Fruit fly (Drosophila melanogaster) whole organism: ENCODE data around the gene CG9951.

Source experiments
- CG8478 ChIP-seq: fragments of >200 bp; optimal IDR thresholded peaks from 2 replicates; lab custom pipeline; 2018; ENCODE audit warnings: inconsistent platforms
- EcR ChIP-seq, 2 experiments: fragments of >200 bp; optimal IDR thresholded peaks; 2 replicates each; lab custom pipeline; 2017; ENCODE audit warnings: missing biosample characterization in 2 of 2, missing genetic modification characterization in 2 of 2, missing genetic modification reagents in 2 of 2
- pan ChIP-seq: fragments of >200 bp; optimal IDR thresholded peaks from 2 replicates; lab custom pipeline; 2017

DNA sequence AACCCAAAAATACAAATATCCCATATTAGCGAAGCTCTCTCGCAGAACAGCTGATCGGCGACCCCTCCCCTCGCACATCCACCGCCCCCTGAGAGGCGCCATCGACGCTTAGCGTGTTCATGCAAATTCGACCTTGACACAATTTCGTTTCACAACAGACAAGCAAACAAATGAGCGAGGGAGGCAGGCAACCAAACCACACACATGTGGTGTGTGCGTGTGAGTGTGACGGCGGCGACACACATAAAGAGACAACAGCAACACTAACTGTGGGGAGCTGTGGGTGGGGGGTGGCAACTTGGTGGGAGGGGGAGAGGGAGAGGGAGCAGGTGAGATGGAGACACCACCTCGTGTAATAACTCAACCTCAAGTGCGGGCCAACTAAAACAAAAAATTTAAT lies 38.2 kb upstream of the CG9951 start:
- no peak for TF ChIP-seq EcR (GFP tag; optimal IDR thresholded peaks at IDR 0.05; lab: Kevin White, UChicago)
- no peak for TF ChIP-seq pan (lab: Kevin White, UChicago)
- TF ChIP-seq CG8478 (lab: Kevin White, UChicago): no peak
